Worm (Caenorhabditis elegans) whole organism, late embryonic: Measurements from ENCODE around the gene F40F11.3.

Experiments used
- C08G9.2 ChIP-seq: sonication (generic microtip); optimal IDR thresholded peaks from 2 replicates; lab custom pipeline; 2016; ENCODE audit warnings: mild to moderate bottlenecking, missing genetic modification characterization, moderate library complexity, missing compliant biosample characterization
- C38D4.7 ChIP-seq: fragments of 200-800 bp; sonication (Bioruptor generic); optimal IDR thresholded peaks from 2 replicates; lab custom pipeline; 2018; ENCODE audit warnings: mild to moderate bottlenecking, missing genetic modification characterization, moderate library complexity, missing compliant biosample characterization
- F13H6.1 ChIP-seq: sonication (generic microtip); optimal IDR thresholded peaks from 2 replicates; lab custom pipeline; 2016; ENCODE audit warnings: missing genetic modification characterization, missing compliant biosample characterization
- T23F11.4 ChIP-seq: fragments of 200-800 bp; sonication (Bioruptor generic); optimal IDR thresholded peaks from 2 replicates; lab custom pipeline; 2018; ENCODE audit warnings: mild to moderate bottlenecking, missing genetic modification characterization, missing compliant biosample characterization
- Y22D7AL.16 ChIP-seq: sonication (generic microtip); optimal IDR thresholded peaks from 2 replicates; lab custom pipeline; 2016; ENCODE audit warnings: missing genetic modification characterization, missing compliant biosample characterization
- ama-1 ChIP-seq: fragments of 150-350 bp; optimal IDR thresholded peaks from 2 replicates; lab custom pipeline; 2014
- ceh-18 ChIP-seq: sonication (generic microtip); optimal IDR thresholded peaks from 2 replicates; lab custom pipeline; 2016; ENCODE audit warnings: missing genetic modification characterization, missing compliant biosample characterization
- ceh-19 ChIP-seq: fragments of 200-800 bp; sonication (Bioruptor generic); optimal IDR thresholded peaks from 2 replicates; lab custom pipeline; 2018; ENCODE audit warnings: mild to moderate bottlenecking, missing genetic modification characterization, missing compliant biosample characterization
- ceh-22 ChIP-seq: sonication (generic microtip); optimal IDR thresholded peaks from 2 replicates; lab custom pipeline; 2017; ENCODE audit warnings: missing biosample characterization, missing genetic modification characterization
- ceh-31 ChIP-seq: sonication (generic microtip); optimal IDR thresholded peaks from 2 replicates; lab custom pipeline; 2016; ENCODE audit warnings: missing genetic modification characterization, missing compliant biosample characterization
- ceh-6 ChIP-seq: fragments of 200-800 bp; sonication (Bioruptor generic); optimal IDR thresholded peaks from 2 replicates; lab custom pipeline; 2018; ENCODE audit warnings: mild to moderate bottlenecking, missing genetic modification characterization, missing compliant biosample characterization
- ceh-9 ChIP-seq: sonication (generic microtip); optimal IDR thresholded peaks from 2 replicates; lab custom pipeline; 2016; ENCODE audit warnings: mild to moderate bottlenecking, missing genetic modification characterization, inconsistent platforms, missing compliant biosample characterization
- che-1 ChIP-seq: sonication (generic microtip); optimal IDR thresholded peaks from 2 replicates; lab custom pipeline; 2016; ENCODE audit warnings: mild to moderate bottlenecking, missing genetic modification characterization, missing compliant biosample characterization
- dmd-4 ChIP-seq: sonication (generic microtip); optimal IDR thresholded peaks from 2 replicates; lab custom pipeline; 2016; ENCODE audit warnings: borderline replicate concordance, missing genetic modification characterization, missing compliant biosample characterization
- dve-1 ChIP-seq: sonication (generic microtip); optimal IDR thresholded peaks from 2 replicates; lab custom pipeline; 2017; ENCODE audit warnings: antibody characterized with exemption, mild to moderate bottlenecking, missing genetic modification characterization, missing compliant biosample characterization
- elt-2 ChIP-seq: sonication (generic microtip); optimal IDR thresholded peaks from 2 replicates; lab custom pipeline; 2016; ENCODE audit warnings: missing genetic modification reagents, missing genetic modification characterization, missing compliant biosample characterization
- ets-4 ChIP-seq: sonication (generic microtip); optimal IDR thresholded peaks from 2 replicates; lab custom pipeline; 2016; ENCODE audit warnings: missing genetic modification characterization, missing compliant biosample characterization
- fkh-10 ChIP-seq: fragments of 150-350 bp; optimal IDR thresholded peaks from 2 replicates; lab custom pipeline; 2014; ENCODE audit warnings: missing biosample characterization, missing genetic modification reagents, missing genetic modification characterization
- fkh-6 ChIP-seq: sonication (generic microtip); optimal IDR thresholded peaks from 2 replicates; lab custom pipeline; 2016; ENCODE audit warnings: missing genetic modification characterization, missing compliant biosample characterization
- hlh-15 ChIP-seq: sonication (generic microtip); optimal IDR thresholded peaks from 2 replicates; lab custom pipeline; 2016; ENCODE audit warnings: missing genetic modification characterization, missing compliant biosample characterization
- hlh-30 ChIP-seq: sonication (generic microtip); optimal IDR thresholded peaks from 2 replicates; lab custom pipeline; 2017; ENCODE audit warnings: antibody characterized with exemption, missing genetic modification characterization, missing compliant biosample characterization; ENCODE audit not compliant: insufficient read depth
- hlh-6 ChIP-seq: sonication (generic microtip); optimal IDR thresholded peaks from 2 replicates; lab custom pipeline; 2016; ENCODE audit warnings: missing genotype, missing genetic modification characterization, missing compliant biosample characterization
- hlh-8 ChIP-seq: sonication (generic microtip); optimal IDR thresholded peaks from 2 replicates; lab custom pipeline; 2016; ENCODE audit warnings: missing genotype, missing genetic modification characterization, missing compliant biosample characterization
- lim-6 ChIP-seq: sonication (generic microtip); optimal IDR thresholded peaks from 2 replicates; lab custom pipeline; 2016; ENCODE audit warnings: missing genetic modification characterization, missing compliant biosample characterization
- lin-11 ChIP-seq: fragments of 200-800 bp; sonication (Bioruptor generic); optimal IDR thresholded peaks from 2 replicates; lab custom pipeline; 2018; ENCODE audit warnings: mild to moderate bottlenecking, missing genetic modification characterization, missing compliant biosample characterization
- mec-3 ChIP-seq: sonication (generic microtip); optimal IDR thresholded peaks from 2 replicates; lab custom pipeline; 2016; ENCODE audit warnings: borderline replicate concordance, missing genetic modification characterization, missing compliant biosample characterization
- nfya-1 ChIP-seq: sonication (generic microtip); optimal IDR thresholded peaks from 2 replicates; lab custom pipeline; 2017; ENCODE audit warnings: missing genetic modification characterization, mild to moderate bottlenecking, missing compliant biosample characterization, antibody characterized with exemption, moderate library complexity
- nhr-11 ChIP-seq: fragments of 150-350 bp; optimal IDR thresholded peaks from 2 replicates; lab custom pipeline; 2014; ENCODE audit warnings: missing biosample characterization, missing genetic modification characterization
- nhr-232 ChIP-seq: sonication (generic microtip); optimal IDR thresholded peaks from 2 replicates; lab custom pipeline; 2016; ENCODE audit warnings: missing genetic modification characterization, missing compliant biosample characterization
- npax-4 ChIP-seq: sonication (generic microtip); optimal IDR thresholded peaks from 2 replicates; lab custom pipeline; 2016; ENCODE audit warnings: missing genetic modification characterization, missing compliant biosample characterization
- odd-2 ChIP-seq: sonication (generic microtip); optimal IDR thresholded peaks from 2 replicates; lab custom pipeline; 2017; ENCODE audit warnings: antibody characterized with exemption, mild to moderate bottlenecking, missing genetic modification characterization, missing compliant biosample characterization
- pag-3 ChIP-seq: sonication (generic microtip); optimal IDR thresholded peaks from 2 replicates; lab custom pipeline; 2016; ENCODE audit warnings: missing compliant biosample characterization, missing genetic modification characterization, borderline replicate concordance
- pax-1 ChIP-seq: fragments of 150-350 bp; optimal IDR thresholded peaks from 2 replicates; lab custom pipeline; 2014; ENCODE audit warnings: missing biosample characterization, missing genetic modification characterization
- pha-2 ChIP-seq: sonication (generic microtip); optimal IDR thresholded peaks from 2 replicates; lab custom pipeline; 2017; ENCODE audit warnings: mild to moderate bottlenecking, missing genetic modification characterization, missing compliant biosample characterization
- pqm-1 ChIP-seq: sonication (generic microtip); optimal IDR thresholded peaks from 2 replicates; lab custom pipeline; 2016; ENCODE audit warnings: missing genetic modification characterization, missing compliant biosample characterization
- ref-2 ChIP-seq: sonication (generic microtip); optimal IDR thresholded peaks from 2 replicates; lab custom pipeline; 2016; ENCODE audit warnings: missing genetic modification characterization, missing compliant biosample characterization
- rnt-1 ChIP-seq: sonication (generic microtip); optimal IDR thresholded peaks from 2 replicates; lab custom pipeline; 2016; ENCODE audit warnings: missing genetic modification characterization, missing compliant biosample characterization
- ttx-3 ChIP-seq: sonication (generic microtip); optimal IDR thresholded peaks from 2 replicates; lab custom pipeline; 2016; ENCODE audit warnings: missing genetic modification reagents, missing genetic modification characterization, missing compliant biosample characterization
- unc-3 ChIP-seq, 2 experiments: fragments of 200-800 bp in 1 of 2; sonication (Bioruptor generic) in 1 of 2; sonication (generic microtip) in 1 of 2; conservative IDR thresholded peaks in 1 of 2; optimal IDR thresholded peaks in 1 of 2; 2 replicates each; pipeline versions ENCODE4 v1.3.6 to Lab custom; 2016 to 2022; ENCODE audit warnings: missing compliant biosample characterization in 2 of 2, missing genetic modification characterization in 2 of 2, missing genetic modification reagents in 1 of 2
- unc-55 ChIP-seq: sonication (generic microtip); optimal IDR thresholded peaks from 2 replicates; lab custom pipeline; 2017; ENCODE audit warnings: missing biosample characterization, missing genetic modification reagents, missing genetic modification characterization
- zip-5 ChIP-seq: sonication (generic microtip); optimal IDR thresholded peaks from 2 replicates; lab custom pipeline; 2016; ENCODE audit warnings: missing genetic modification characterization, missing compliant biosample characterization
- ztf-16 ChIP-seq: sonication (generic microtip); optimal IDR thresholded peaks from 2 replicates; lab custom pipeline; 2017; ENCODE audit warnings: missing genetic modification characterization, missing compliant biosample characterization

The F40F11.3 gene

DNA sequence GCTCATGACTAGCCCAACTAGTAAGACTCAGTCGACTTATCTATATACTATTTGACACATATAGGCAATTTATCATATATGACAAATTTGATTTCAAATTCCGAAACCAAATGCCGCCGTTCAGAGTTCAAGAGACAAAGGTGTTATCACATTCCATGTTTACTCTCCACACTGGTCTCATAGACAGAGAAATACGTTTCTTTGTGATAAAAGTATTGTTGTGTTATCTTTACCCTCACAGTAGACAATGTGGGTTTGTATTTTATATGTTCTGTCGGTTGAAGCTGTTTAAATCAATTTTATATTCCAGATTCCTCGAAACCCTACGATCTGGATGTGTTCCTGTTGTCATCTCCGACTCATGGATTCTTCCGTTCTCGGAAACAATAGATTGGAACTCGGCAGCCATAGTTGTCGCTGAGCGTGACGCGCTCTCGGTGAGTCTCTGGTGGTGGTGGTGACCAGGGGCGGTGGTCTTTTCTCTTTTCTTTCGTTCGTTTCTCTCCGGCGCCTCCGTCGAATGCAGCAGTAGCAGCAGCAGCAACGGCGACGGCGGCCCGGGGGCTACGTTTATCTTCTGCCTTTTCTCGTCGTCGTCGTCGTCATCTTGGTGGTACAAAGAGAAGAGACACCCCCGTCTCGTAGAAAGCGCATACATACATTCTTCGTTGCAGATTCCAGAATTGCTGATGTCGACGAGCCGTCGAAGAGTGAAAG is 11.2 kb downstream of the F40F11.3 start:
- TF ChIP-seq ceh-31 (peak; percentile 25), elt-2 (tag; lab: Kevin White, UChicago) (peak; percentile 75), fkh-10 (no peak)

DNA sequence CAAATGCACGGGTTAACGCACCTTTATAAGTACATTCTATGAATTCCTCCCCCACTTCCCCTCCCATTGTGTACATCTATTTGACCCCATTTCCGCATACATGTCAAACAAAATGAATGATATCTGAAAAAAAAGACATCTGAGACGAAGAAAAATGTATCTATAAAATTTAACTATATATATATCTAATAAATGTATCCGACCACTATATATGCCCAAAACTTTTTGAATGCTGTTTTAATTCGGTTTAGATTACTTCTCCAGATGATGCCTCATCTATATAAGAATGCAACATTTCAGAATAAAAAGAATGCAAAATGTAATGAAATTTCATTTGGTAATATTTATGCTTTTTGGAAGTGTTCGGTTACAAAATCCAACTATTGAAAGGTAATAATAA is 15.3 kb downstream of the F40F11.3 start, which contains the start of gene rib-1:
Gene rib-1, plus strand, starts transcription at position 301 of the 400 bp plus-strand sequence.
- TF ChIP-seq ttx-3 (tag; lab: Kevin White, UChicago) (no peak), hlh-6 (tag; lab: Kevin White, UChicago) (no peak), ets-4 (no peak), ref-2 (tag; lab: Kevin White, UChicago) (no peak), hlh-15 (tag; lab: Kevin White, UChicago) (no peak), ceh-19 (GFP tag; lab: Kevin White, UChicago) (no peak)

DNA sequence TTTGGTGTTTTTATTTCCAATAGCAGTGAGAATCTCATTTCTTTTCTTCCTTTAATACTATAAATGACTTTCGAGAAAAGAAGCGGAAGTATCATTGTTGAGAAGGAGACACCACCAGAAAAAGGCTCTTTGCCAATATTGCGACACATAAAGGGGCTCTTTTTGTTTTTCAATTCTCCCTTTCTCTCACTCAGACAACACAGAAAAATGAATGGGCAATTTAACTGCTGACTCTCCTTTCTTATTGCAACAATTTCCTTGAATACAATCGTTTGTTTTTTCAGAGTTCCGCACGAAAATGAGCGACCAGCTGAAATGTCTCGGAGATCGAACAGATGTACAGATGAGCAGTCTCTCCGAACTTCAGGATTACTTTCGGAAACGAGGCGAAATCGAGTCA is 19.5 kb downstream of the F40F11.3 start:
- no peak for TF ChIP-seq C38D4.7 (GFP tag; lab: Kevin White, UChicago)
- no peak for TF ChIP-seq fkh-6 (tag; lab: Kevin White, UChicago)
- no peak for TF ChIP-seq che-1 (tag; lab: Kevin White, UChicago)
- TF ChIP-seq nhr-232 (tag; lab: Kevin White, UChicago) = no peak
- TF ChIP-seq unc-3 (GFP tag; conservative IDR thresholded peaks at IDR 0.05; lab: Robert Waterston, UW) = no peak
- no peak for TF ChIP-seq unc-3 (tag; optimal IDR thresholded peaks at IDR 0.05; lab: Kevin White, UChicago)
- TF ChIP-seq ceh-6 (GFP tag; lab: Kevin White, UChicago) = no peak
- no peak for TF ChIP-seq ztf-16 (tag; lab: Kevin White, UChicago)
- TF ChIP-seq ceh-22 (tag; lab: Kevin White, UChicago) = no peak
- TF ChIP-seq elt-2 (tag; lab: Kevin White, UChicago) = no peak
- TF ChIP-seq ama-1 (lab: Kevin White, UChicago) = no peak
- no peak for TF ChIP-seq T23F11.4 (GFP tag; lab: Kevin White, UChicago)
- TF ChIP-seq ref-2 (tag; lab: Kevin White, UChicago) = no peak
- no peak for TF ChIP-seq mec-3
- TF ChIP-seq lin-11 (tag; lab: Kevin White, UChicago) = no peak
- TF ChIP-seq F13H6.1 (tag; lab: Kevin White, UChicago) = no peak
- TF ChIP-seq fkh-10 = no peak
- TF ChIP-seq hlh-30 (tag; lab: Kevin White, UChicago) = no peak
- TF ChIP-seq Y22D7AL.16 = no peak

ce11 chrIV:11572524-11572923 is 21.3 kb downstream of the F40F11.3 start:
- TF ChIP-seq ceh-18 (tag; lab: Kevin White, UChicago) (peak; percentile 11), hlh-8 (tag; lab: Kevin White, UChicago) (no peak)

- peak; percentile 53 for TF ChIP-seq unc-55 (GFP tag; lab: Kevin White, UChicago)
- TF ChIP-seq pha-2 (tag; lab: Kevin White, UChicago) = no peak
- TF ChIP-seq ceh-9 (tag; lab: Kevin White, UChicago) = no peak
- TF ChIP-seq C08G9.2 = no peak
- no peak for TF ChIP-seq pax-1 (tag; lab: Kevin White, UChicago)
- TF ChIP-seq pqm-1 = no peak
- no peak for TF ChIP-seq dmd-4 (tag; lab: Kevin White, UChicago)
- no peak for TF ChIP-seq ama-1 (lab: Kevin White, UChicago)
- TF ChIP-seq ets-4 = no peak
- no peak for TF ChIP-seq ztf-16 (tag; lab: Kevin White, UChicago)
- no peak for TF ChIP-seq lim-6
- TF ChIP-seq rnt-1 (tag; lab: Kevin White, UChicago) = peak; percentile 6
- no peak for TF ChIP-seq odd-2 (tag; lab: Kevin White, UChicago)
- TF ChIP-seq hlh-15 (tag; lab: Kevin White, UChicago) = no peak
- no peak for TF ChIP-seq nhr-11 (tag; lab: Kevin White, UChicago)
- no peak for TF ChIP-seq dve-1
- TF ChIP-seq nfya-1 = peak; percentile 11
- TF ChIP-seq nhr-232 (tag; lab: Kevin White, UChicago) = no peak
- peak; percentile 14 for TF ChIP-seq ceh-18 (tag; lab: Kevin White, UChicago)
- TF ChIP-seq zip-5 (tag; lab: Kevin White, UChicago) = no peak
- TF ChIP-seq pag-3 (tag; lab: Kevin White, UChicago) = no peak
- TF ChIP-seq npax-4 (tag; lab: Kevin White, UChicago) = no peak
Measured at ce11 chrIV:11571374-11571839, 22.4 kb downstream of the F40F11.3 start.
